Fruit fly (Drosophila melanogaster) whole organism, larva: ENCODE data around the gene Ir94a.

Experiments
- noc ChIP-seq: fragments of 200-800 bp; sonication (Bioruptor generic); optimal IDR thresholded peaks from 3 replicates; lab custom pipeline; 2019; ENCODE audit warnings: missing biosample characterization, mild to moderate bottlenecking, missing genetic modification characterization, moderate library complexity

Gene Ir94a

dm6 chr3R:22158243-22158642, 45.0 kb downstream of the Ir94a start:
- TF ChIP-seq noc (tag; lab: Kevin White, UChicago), result no peak

DNA sequence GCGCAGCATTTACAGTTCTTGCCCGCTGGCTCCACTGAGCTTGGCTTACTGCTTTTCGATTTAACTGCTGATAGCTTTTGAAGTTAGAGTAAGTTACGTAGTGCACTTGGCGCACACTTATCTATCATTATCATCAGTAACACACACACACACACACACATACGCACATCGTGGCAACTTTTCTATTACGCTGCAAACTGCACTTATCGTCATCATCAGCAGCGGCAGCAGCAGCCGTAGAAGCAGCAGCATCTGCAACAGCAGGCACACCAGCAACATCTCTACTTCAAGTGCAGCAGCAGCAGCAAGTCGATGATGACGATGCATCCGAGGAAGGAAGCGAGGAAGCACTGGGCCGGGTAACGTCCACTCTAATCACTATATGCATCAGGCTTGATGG, 45.5 kb downstream of the Ir94a start:
- TF ChIP-seq noc (tag; lab: Kevin White, UChicago), result no peak

- no peak for TF ChIP-seq noc (tag; lab: Kevin White, UChicago)
Measured at dm6 chr3R:22161613-22162409, 48.6 kb downstream of the Ir94a start.

DNA sequence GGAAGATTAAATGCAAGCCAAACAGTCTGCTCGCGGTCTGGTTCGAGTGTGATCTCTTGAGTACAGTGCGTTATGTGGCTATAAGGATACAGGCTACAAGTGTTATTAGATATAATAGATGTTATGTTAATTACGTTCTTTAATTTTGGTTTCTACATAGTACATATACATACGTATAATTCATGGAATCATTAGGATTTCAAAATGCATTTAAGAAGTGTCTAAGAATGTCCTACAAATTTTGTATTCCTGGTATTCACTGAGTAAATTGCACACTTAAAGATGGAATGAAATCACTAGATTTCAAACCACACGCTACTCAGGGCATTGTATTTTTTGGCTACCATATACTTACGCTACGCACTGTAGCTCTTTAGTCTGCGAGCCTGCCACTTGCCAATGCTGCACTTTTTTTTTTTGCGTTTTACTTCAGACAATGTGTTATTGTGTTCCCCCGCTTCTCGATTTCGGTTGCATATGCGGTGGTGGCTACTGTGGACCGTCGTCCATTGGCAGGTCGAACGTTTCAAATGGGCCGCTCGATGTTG, 50.1 kb downstream of the Ir94a start:
- no peak for TF ChIP-seq noc (tag; lab: Kevin White, UChicago)
